Fruit fly (Drosophila melanogaster) whole organism, prepupa: ENCODE results near the gene ea.

Source experiments
- CG11762 ChIP-seq: fragments of 200-800 bp; sonication (Bioruptor generic); optimal IDR thresholded peaks from 3 replicates; lab custom pipeline; 2016; ENCODE audit warnings: missing biosample characterization, missing genetic modification characterization; ENCODE audit not compliant: insufficient read depth
- Hr39 ChIP-seq: fragments of 200-800 bp; sonication (Bioruptor generic); optimal IDR thresholded peaks from 2 replicates; lab custom pipeline; 2016; ENCODE audit warnings: missing biosample characterization, missing genetic modification characterization
- svp ChIP-seq: fragments of 200-800 bp; sonication (Bioruptor generic); peaks from one replicate; lab custom pipeline; 2016; ENCODE audit warnings: missing biosample characterization, missing genetic modification characterization

- no peak for TF ChIP-seq svp (GFP tag; lab: Kevin White, UChicago)
- TF ChIP-seq Hr39 (GFP tag; lab: Kevin White, UChicago): no peak
- no peak for TF ChIP-seq CG11762
Observed at dm6 chr3R:15361490-15361889, 33.0 kb downstream of the ea start, which contains the start of the genes Cog2 and Trax.
